Fruit fly (Drosophila melanogaster): ENCODE measurements around the gene AdamTS-B.

The AdamTS-B gene

DNA sequence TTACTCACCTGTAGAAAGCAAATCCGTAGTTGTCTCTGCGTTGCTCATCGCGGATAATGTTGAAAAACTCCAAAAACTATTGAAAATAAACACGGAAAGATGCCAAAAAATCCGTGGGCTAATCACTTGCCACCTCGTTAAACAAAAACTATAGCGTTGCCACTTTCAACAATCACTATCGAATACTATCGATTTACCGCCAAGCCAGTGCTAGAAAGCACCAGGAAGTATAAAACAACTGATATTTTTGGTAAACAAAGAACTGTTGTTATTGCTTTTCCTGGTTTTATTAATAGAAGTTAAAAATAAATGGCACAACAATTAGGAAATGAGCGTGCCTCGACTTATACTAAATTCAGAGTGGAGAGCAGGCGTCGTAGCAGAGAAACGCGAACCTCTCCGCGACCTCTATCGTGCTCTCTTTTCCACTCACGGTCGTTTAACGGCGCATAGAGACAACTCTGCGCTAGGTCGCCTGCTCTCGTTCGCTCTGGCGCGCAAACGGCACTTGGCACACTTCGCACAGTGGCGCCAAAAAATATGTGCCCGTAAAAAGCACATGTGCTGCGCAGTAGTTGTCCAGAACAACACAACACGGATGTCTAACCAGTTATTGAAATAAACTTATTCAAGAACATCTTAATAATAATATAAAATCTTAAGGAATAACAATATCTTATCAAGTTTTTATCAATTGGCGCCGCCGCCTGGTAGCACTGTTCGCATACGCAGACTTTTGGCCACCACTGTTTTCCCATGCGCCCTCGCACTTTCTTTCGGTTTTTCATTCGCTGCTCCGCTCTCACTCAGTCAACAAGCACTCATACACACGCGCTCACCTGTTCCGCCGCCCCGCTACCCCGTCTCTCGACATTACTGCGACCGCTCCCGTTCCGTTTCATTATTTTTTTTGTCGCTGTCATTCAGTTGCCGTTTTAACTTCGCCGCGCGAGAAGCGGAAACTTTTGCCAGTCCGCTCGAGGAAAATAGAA is 56.8 kb downstream of the AdamTS-B start, which contains the start of the genes lin-52 and CG15771 (continued):
- TF ChIP-seq CG7745 (tag; optimal IDR thresholded peaks at IDR 0.05) (peak; percentile 39), CG15514 (GFP tag; optimal IDR thresholded peaks at IDR 0.05) (peak; percentile 89), CG4707 (GFP tag; optimal IDR thresholded peaks at IDR 0.05) (peak; percentile 86), CG17612 (GFP tag; IDR thresholded peaks at IDR 0.05) (peak; percentile 76), CG13123 (GFP tag; optimal IDR thresholded peaks at IDR 0.05) (peak; percentile 72), CG15011 (GFP tag; optimal IDR thresholded peaks at IDR 0.05) (peak; percentile 93), D19A (tag; optimal IDR thresholded peaks at IDR 0.05) (peak; percentile 91), maf-S (GFP tag; optimal IDR thresholded peaks at IDR 0.05) (peak; percentile 41), vnd (GFP tag; IDR thresholded peaks at IDR 0.05; ENCODE audit: partially characterized antibody) (peak; percentile 64), CG17328 (GFP tag; IDR thresholded peaks at IDR 0.05) (peak; percentile 91), da (GFP tag; optimal IDR thresholded peaks at IDR 0.05) (peak; percentile 70), CG1233 (GFP tag; optimal IDR thresholded peaks at IDR 0.05) (peak; percentile 91), zfh1 (GFP tag; IDR thresholded peaks at IDR 0.05) (peak; percentile 94), repo (GFP tag; optimal IDR thresholded peaks at IDR 0.05) (no peak), insv (GFP tag; optimal IDR thresholded peaks at IDR 0.05) (peak in 1 of 2 experiments; percentile 78), tx (GFP tag; optimal IDR thresholded peaks at IDR 0.05) (peak; percentile 35), CG17568 (GFP tag; optimal IDR thresholded peaks at IDR 0.05) (peak; percentile 86), yki (optimal IDR thresholded peaks at IDR 0.05) (no peak), MESR4 (GFP tag; optimal IDR thresholded peaks at IDR 0.05) (peak; percentile 31), CG12391 (tag; optimal IDR thresholded peaks at IDR 0.05) (peak; percentile 96), sna (GFP tag; IDR thresholded peaks at IDR 0.05; ENCODE audit: partially characterized antibody) (0 out of 2 replicates have a peak, but pooled peaks have one; percentile 15), CG13624 (GFP tag; optimal IDR thresholded peaks at IDR 0.05) (peak; percentile 78), bcd (GFP tag; optimal IDR thresholded peaks at IDR 0.05) (peak; percentile 95), CG12659 (GFP tag; optimal IDR thresholded peaks at IDR 0.05) (peak; percentile 97), CkIIα-i1 (GFP tag; IDR thresholded peaks at IDR 0.05) (peak; percentile 76), hth (optimal IDR thresholded peaks at IDR 0.05) (no peak), sens (GFP tag) (peak; percentile 97), CG31224 (GFP tag; IDR thresholded peaks at IDR 0.05) (peak; percentile 90), CG8290 (GFP tag; optimal IDR thresholded peaks at IDR 0.05) (peak; percentile 82), CG8290 (tag; optimal IDR thresholded peaks at IDR 0.05) (peak; percentile 64 to 69), ham (GFP tag; IDR thresholded peaks at IDR 0.05) (peak; percentile 87), Atf-2 (GFP tag; optimal IDR thresholded peaks at IDR 0.05) (peak; percentile 57), Taf1 (GFP tag; IDR thresholded peaks at IDR 0.05) (peak; percentile 93), shn (GFP tag; optimal IDR thresholded peaks at IDR 0.05) (peak; percentile 43), Tbp (GFP tag; optimal IDR thresholded peaks at IDR 0.05) (no peak), exex (tag; optimal IDR thresholded peaks at IDR 0.05) (peak; percentile 79), slbo (GFP tag; IDR thresholded peaks at IDR 0.05) (peak; percentile 96), gce (GFP tag; IDR thresholded peaks at IDR 0.05) (peak; percentile 89), dpn (GFP tag; optimal IDR thresholded peaks at IDR 0.05) (peak; percentile 72 to 91), CG10366 (GFP tag; IDR thresholded peaks at IDR 0.05) (peak; percentile 94), CG6765 (GFP tag; optimal IDR thresholded peaks at IDR 0.05) (peak; percentile 95), CG1024 (GFP tag; IDR thresholded peaks at IDR 0.05) (peak; percentile 78), nerfin-2 (GFP tag; IDR thresholded peaks at IDR 0.05; ENCODE audit: partially characterized antibody) (0 out of 2 replicates have a peak, but pooled peaks have one; percentile 40), Dbx (GFP tag; IDR thresholded peaks at IDR 0.05) (peak; percentile 95), bigmax (GFP tag; optimal IDR thresholded peaks at IDR 0.05) (no peak), pho (GFP tag; optimal IDR thresholded peaks at IDR 0.05) (peak; percentile 50), Ravus (GFP tag; IDR thresholded peaks at IDR 0.05) (peak; percentile 62), CG8388 (GFP tag; optimal IDR thresholded peaks at IDR 0.05) (peak; percentile 100), Rx (GFP tag; IDR thresholded peaks at IDR 0.05) (peak; percentile 90), Six4 (GFP tag; optimal IDR thresholded peaks at IDR 0.05) (peak; percentile 91)
